Worm (Caenorhabditis elegans) whole organism, late embryonic: ENCODE results near the gene C03H5.4.

Source experiments
- ceh-6 ChIP-seq: fragments of 200-800 bp; sonication (Bioruptor generic); optimal IDR thresholded peaks from 2 replicates; lab custom pipeline; 2018; ENCODE audit warnings: mild to moderate bottlenecking, missing genetic modification characterization, missing compliant biosample characterization
- pat-9 ChIP-seq: fragments of 200-800 bp; sonication (Bioruptor generic); optimal IDR thresholded peaks from 2 replicates; lab custom pipeline; 2018; ENCODE audit warnings: mild to moderate bottlenecking, missing genetic modification characterization, moderate library complexity, missing compliant biosample characterization
- ztf-16 ChIP-seq: sonication (generic microtip); optimal IDR thresholded peaks from 2 replicates; lab custom pipeline; 2017; ENCODE audit warnings: missing genetic modification characterization, missing compliant biosample characterization

- TF ChIP-seq pat-9 (tag; lab: Kevin White, UChicago) (no peak), ceh-6 (GFP tag; lab: Kevin White, UChicago) (no peak), ztf-16 (tag; lab: Kevin White, UChicago) (no peak)
These were observed 3.3 kb downstream of the C03H5.4 start, which contains the start of gene C03H5.9 for ce11 chrII:378351-378750.
